Worm (Caenorhabditis elegans) whole organism, late embryonic: ENCODE results near the gene cyp-33C1.

Experiments
- K09A11.1 ChIP-seq: sonication (generic microtip); optimal IDR thresholded peaks from 2 replicates; lab custom pipeline; 2017; ENCODE audit warnings: antibody characterized with exemption, mild to moderate bottlenecking, missing genetic modification characterization, missing compliant biosample characterization; ENCODE audit not compliant: insufficient read depth
- ama-1 ChIP-seq: fragments of 150-350 bp; optimal IDR thresholded peaks from 2 replicates; lab custom pipeline; 2014
- nhr-11 ChIP-seq: fragments of 150-350 bp; optimal IDR thresholded peaks from 2 replicates; lab custom pipeline; 2014; ENCODE audit warnings: missing biosample characterization, missing genetic modification characterization
- odd-2 ChIP-seq: sonication (generic microtip); optimal IDR thresholded peaks from 2 replicates; lab custom pipeline; 2017; ENCODE audit warnings: antibody characterized with exemption, mild to moderate bottlenecking, missing genetic modification characterization, missing compliant biosample characterization

ce11 chrV:2216927-2217326 is 37.6 kb downstream of the cyp-33C1 start:
- TF ChIP-seq odd-2 (no peak), nhr-11 (tag; lab: Kevin White, UChicago) (no peak), K09A11.1 (tag; lab: Kevin White, UChicago) (no peak), ama-1 (lab: Kevin White, UChicago) (no peak)
